Worm (Caenorhabditis elegans) whole organism, L1 larva: ENCODE data around the gene lgc-41.

Experiments
- ceh-82 ChIP-seq, 3 experiments: fragments of 150-350 bp in 1 of 3; sonication (generic microtip) in 2 of 3; optimal IDR thresholded peaks; 2 replicates each; lab custom pipeline; 2014 to 2017; ENCODE audit warnings: missing biosample characterization in 3 of 3, missing genetic modification characterization in 3 of 3
- elt-2 ChIP-seq: sonication (generic microtip); optimal IDR thresholded peaks from 2 replicates; lab custom pipeline; 2016; ENCODE audit warnings: missing genetic modification characterization, mild to moderate bottlenecking, inconsistent platforms, missing compliant biosample characterization, missing genetic modification reagents
- isw-1 ChIP-seq: fragments of 200-800 bp; sonication (Bioruptor generic); IDR thresholded peaks from 2 replicates; pipeline ENCODE4 v1.3.6; 2022; ENCODE audit warnings: missing genetic modification characterization, missing compliant biosample characterization
- jun-1 ChIP-seq: fragments of 150-350 bp; optimal IDR thresholded peaks from 2 replicates; lab custom pipeline; 2014; ENCODE audit warnings: missing biosample characterization, missing genetic modification reagents, missing genetic modification characterization
- lin-39 ChIP-seq: fragments of 150-350 bp; optimal IDR thresholded peaks from 2 replicates; lab custom pipeline; 2014; ENCODE audit warnings: missing biosample characterization, missing genetic modification reagents, missing genetic modification characterization
- nhr-237 ChIP-seq: fragments of 150-350 bp; optimal IDR thresholded peaks from 2 replicates; lab custom pipeline; 2014; ENCODE audit warnings: missing biosample characterization, missing genetic modification characterization
- nhr-28 ChIP-seq: fragments of 150-350 bp; optimal IDR thresholded peaks from 2 replicates; lab custom pipeline; 2014; ENCODE audit warnings: missing biosample characterization, missing genetic modification characterization
- nhr-77 ChIP-seq: fragments of 150-350 bp; optimal IDR thresholded peaks from 2 replicates; lab custom pipeline; 2014; ENCODE audit warnings: missing biosample characterization, missing genetic modification characterization
- nhr-90 ChIP-seq: sonication (generic microtip); optimal IDR thresholded peaks from 2 replicates; lab custom pipeline; 2016; ENCODE audit warnings: mild to moderate bottlenecking, missing genetic modification characterization, missing compliant biosample characterization; ENCODE audit not compliant: poor library complexity
- swsn-7 ChIP-seq: sonication (generic microtip); optimal IDR thresholded peaks from 2 replicates; lab custom pipeline; 2016; ENCODE audit warnings: missing genetic modification characterization, missing compliant biosample characterization
- unc-86 ChIP-seq: sonication (generic microtip); optimal IDR thresholded peaks from 2 replicates; lab custom pipeline; 2016; ENCODE audit warnings: missing genetic modification characterization, missing compliant biosample characterization
- zag-1 ChIP-seq: fragments of 150-350 bp; optimal IDR thresholded peaks from 2 replicates; lab custom pipeline; 2014; ENCODE audit warnings: missing biosample characterization, missing genetic modification characterization
- ztf-11 ChIP-seq, 2 experiments: sonication (generic microtip); optimal IDR thresholded peaks; 2 replicates each; lab custom pipeline; 2016 to 2017; ENCODE audit warnings: missing genetic modification characterization in 2 of 2, missing biosample characterization in 1 of 2, missing compliant biosample characterization in 1 of 2

DNA sequence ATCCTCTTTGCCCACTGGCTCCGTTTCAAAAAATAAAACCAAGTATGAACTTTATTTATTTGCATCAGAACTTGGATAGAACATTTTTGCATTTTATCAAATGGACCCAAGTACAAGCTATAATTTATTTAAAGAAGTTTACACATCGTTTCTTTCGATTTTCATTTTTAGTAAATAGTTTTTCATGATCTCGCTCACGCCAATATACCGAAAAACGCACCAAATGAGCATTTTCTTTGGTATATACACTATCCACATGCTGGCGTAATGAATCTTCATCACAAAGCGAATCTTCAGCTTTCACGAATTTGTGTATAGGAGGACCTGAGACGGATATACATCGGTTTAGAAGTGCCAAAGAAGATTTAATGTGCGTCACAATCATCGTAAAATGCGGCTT lies 22.5 kb downstream of the lgc-41 start, which contains the start of gene C39B10.7:
- TF ChIP-seq nhr-237 (tag; lab: Kevin White, UChicago): no peak
- no peak for TF ChIP-seq isw-1
- no peak for TF ChIP-seq jun-1
- TF ChIP-seq nhr-77 (tag; lab: Kevin White, UChicago): no peak
- TF ChIP-seq zag-1 (tag; lab: Kevin White, UChicago): no peak
- no peak for TF ChIP-seq ceh-82 (tag; optimal IDR thresholded peaks at IDR 0.05; lab: Kevin White, UChicago)
- TF ChIP-seq nhr-90 (tag; lab: Kevin White, UChicago): no peak
- no peak for TF ChIP-seq elt-2 (tag; lab: Kevin White, UChicago)
- TF ChIP-seq nhr-28 (tag; lab: Kevin White, UChicago): no peak
- TF ChIP-seq lin-39 (tag; lab: Kevin White, UChicago): no peak
- TF ChIP-seq unc-86 (tag; lab: Kevin White, UChicago): no peak
- no peak for TF ChIP-seq swsn-7
- TF ChIP-seq ztf-11 (tag; optimal IDR thresholded peaks at IDR 0.05; lab: Kevin White, UChicago): no peak
